Worm (Caenorhabditis elegans) whole organism, early embryonic: ENCODE data around the gene ben-1.

Experiments
- ama-1 ChIP-seq: fragments of 150-350 bp; optimal IDR thresholded peaks from 2 replicates; lab custom pipeline; 2014
- ceh-13 ChIP-seq: fragments of 200-800 bp; sonication (Bioruptor generic); optimal IDR thresholded peaks from 2 replicates; lab custom pipeline; 2018; ENCODE audit warnings: mild to moderate bottlenecking, missing genetic modification characterization, missing compliant biosample characterization
- ceh-36 ChIP-seq: sonication (generic microtip); optimal IDR thresholded peaks from 2 replicates; lab custom pipeline; 2016; ENCODE audit warnings: missing genetic modification characterization, inconsistent platforms, missing compliant biosample characterization
- flt-1 ChIP-seq: fragments of 200-800 bp; sonication (Bioruptor generic); IDR thresholded peaks from 2 replicates; pipeline ENCODE4 v1.3.6; 2022; ENCODE audit warnings: missing genetic modification characterization, missing compliant biosample characterization
- hmbx-1 ChIP-seq: sonication (generic microtip); optimal IDR thresholded peaks from 2 replicates; lab custom pipeline; 2016; ENCODE audit warnings: mild to moderate bottlenecking, missing genetic modification characterization, missing compliant biosample characterization
- hmg-4 ChIP-seq: fragments of 200-800 bp; sonication (Bioruptor generic); optimal IDR thresholded peaks from 2 replicates; lab custom pipeline; 2018; ENCODE audit warnings: mild to moderate bottlenecking, missing genetic modification characterization, missing compliant biosample characterization
- hnd-1 ChIP-seq: sonication (generic microtip); optimal IDR thresholded peaks from 2 replicates; lab custom pipeline; 2016; ENCODE audit warnings: missing genetic modification characterization, missing compliant biosample characterization
- pes-1 ChIP-seq: fragments of 200-800 bp; sonication (Bioruptor generic); IDR thresholded peaks from 2 replicates; pipeline ENCODE4 v1.3.6; 2022; ENCODE audit warnings: missing genetic modification reagents, missing genetic modification characterization, missing compliant biosample characterization
- scrt-1 ChIP-seq: fragments of 200-800 bp; sonication (Bioruptor generic); IDR thresholded peaks from 2 replicates; pipeline ENCODE4 v1.3.6; 2022; ENCODE audit warnings: missing genetic modification characterization, missing compliant biosample characterization
- tbx-11 ChIP-seq: fragments of 200-800 bp; sonication (Bioruptor generic); IDR thresholded peaks from 2 replicates; pipeline ENCODE4 v1.3.6; 2022; ENCODE audit warnings: missing genetic modification characterization, missing compliant biosample characterization
- tra-4 ChIP-seq: sonication (generic microtip); optimal IDR thresholded peaks from 2 replicates; lab custom pipeline; 2017; ENCODE audit warnings: missing genetic modification characterization, missing compliant biosample characterization

- TF ChIP-seq ama-1 (lab: Kevin White, UChicago) (no peak), hmbx-1 (no peak), tbx-11 (GFP tag; lab: Robert Waterston, UW) (no peak), ceh-13 (GFP tag; lab: Kevin White, UChicago) (no peak), hmg-4 (GFP tag; lab: Kevin White, UChicago) (no peak), ceh-36 (tag; lab: Kevin White, UChicago) (no peak), flt-1 (GFP tag; lab: Robert Waterston, UW) (no peak), hnd-1 (no peak), pes-1 (GFP tag; lab: Robert Waterston, UW) (no peak), tra-4 (tag; lab: Kevin White, UChicago) (no peak), scrt-1 (no peak)
Observed at ce11 chrIII:3542105-3542504, 666 bp upstream of the ben-1 start.
